Fruit fly (Drosophila melanogaster) whole organism, embryonic: ENCODE results near the gene Ror.
A peak's percentile ranks its signal among the peaks of the same experiment; 100 is the strongest.

Source experiments
- Abd-B ChIP-seq: fragments of 200-800 bp; sonication (Bioruptor generic); optimal IDR thresholded peaks from 2 replicates; lab custom pipeline; 2018; ENCODE audit warnings: missing biosample characterization, mild to moderate bottlenecking, missing genetic modification characterization, moderate library complexity
- Atf-2 ChIP-seq: fragments of 200-800 bp; sonication (Bioruptor generic); optimal IDR thresholded peaks from 2 replicates; lab custom pipeline; 2016; ENCODE audit warnings: missing biosample characterization, missing genetic modification characterization
- Awh ChIP-seq: fragments of 200-800 bp; sonication (Bioruptor generic); IDR thresholded peaks from 2 replicates; pipeline ENCODE4, ENCODE4 v1.3.6; 2022; ENCODE audit warnings: missing biosample characterization, missing genetic modification characterization
- B-H2 ChIP-seq: fragments of 200-800 bp; sonication (Bioruptor generic); optimal IDR thresholded peaks from 2 replicates; lab custom pipeline; 2018; ENCODE audit warnings: missing biosample characterization, mild to moderate bottlenecking, missing genetic modification characterization
- CG1024 ChIP-seq: fragments of 200-800 bp; sonication (Bioruptor generic); IDR thresholded peaks from 2 replicates; pipeline ENCODE4 v1.3.6; 2022; ENCODE audit warnings: missing biosample characterization, missing genetic modification characterization
- CG10321 ChIP-seq: fragments of 200-800 bp; sonication (Bioruptor generic); IDR thresholded peaks from 2 replicates; pipeline ENCODE4 v1.3.6; 2022; ENCODE audit warnings: missing biosample characterization, missing genetic modification characterization
- CG11456 ChIP-seq: fragments of 200-800 bp; sonication (Bioruptor generic); IDR thresholded peaks from 3 replicates; pipeline ENCODE4 v1.3.6; 2022; ENCODE audit warnings: missing biosample characterization, missing genetic modification characterization
- CG1233 ChIP-seq: fragments of 200-800 bp; sonication (Bioruptor generic); optimal IDR thresholded peaks from 4 replicates; lab custom pipeline; 2018; ENCODE audit warnings: missing biosample characterization, mild to moderate bottlenecking, missing genetic modification characterization
- CG13287 ChIP-seq: fragments of 200-800 bp; sonication (Bioruptor generic); IDR thresholded peaks from 2 replicates; pipeline ENCODE4 v1.3.6; 2022; ENCODE audit warnings: missing biosample characterization, missing genetic modification characterization; ENCODE audit not compliant: partially characterized antibody
- CG14050 ChIP-seq: fragments of 200-800 bp; sonication (Bioruptor generic); IDR thresholded peaks from 3 replicates; pipeline ENCODE4 v1.3.6; 2022; ENCODE audit warnings: missing biosample characterization, missing genetic modification characterization
- CG15073 ChIP-seq: fragments of 200-800 bp; sonication (Bioruptor generic); optimal IDR thresholded peaks from 2 replicates; lab custom pipeline; 2016; ENCODE audit warnings: missing biosample characterization, missing genetic modification characterization
- CG17328 ChIP-seq: fragments of 200-800 bp; sonication (Bioruptor generic); IDR thresholded peaks from 2 replicates; pipeline ENCODE4 v1.3.6; 2022; ENCODE audit warnings: missing biosample characterization, missing genetic modification characterization
- CG17359 ChIP-seq: fragments of 200-800 bp; sonication (Bioruptor generic); optimal IDR thresholded peaks from 3 replicates; lab custom pipeline; 2018; ENCODE audit warnings: missing biosample characterization, mild to moderate bottlenecking, missing genetic modification characterization, moderate library complexity
- CG17802 ChIP-seq: fragments of 200-800 bp; sonication (Bioruptor generic); optimal IDR thresholded peaks from 2 replicates; lab custom pipeline; 2018; ENCODE audit warnings: missing biosample characterization, mild to moderate bottlenecking, missing genetic modification characterization, moderate library complexity
- CG18011 ChIP-seq: fragments of 200-800 bp; sonication (Bioruptor generic); optimal IDR thresholded peaks from 2 replicates; lab custom pipeline; 2017; ENCODE audit warnings: missing biosample characterization, missing genetic modification characterization, mild to moderate bottlenecking, moderate library complexity, missing genotype
- CG18476 ChIP-seq: fragments of 200-800 bp; sonication (Bioruptor generic); optimal IDR thresholded peaks from 2 replicates; lab custom pipeline; 2016; ENCODE audit warnings: missing biosample characterization, mild to moderate bottlenecking, missing genetic modification characterization
- CG30431 ChIP-seq: fragments of 200-800 bp; sonication (Bioruptor generic); optimal IDR thresholded peaks from 2 replicates; lab custom pipeline; 2017; ENCODE audit warnings: missing biosample characterization, missing genetic modification characterization
- CG3407 ChIP-seq: fragments of 200-800 bp; sonication (Bioruptor generic); optimal IDR thresholded peaks from 2 replicates; lab custom pipeline; 2018; ENCODE audit warnings: missing biosample characterization, mild to moderate bottlenecking, missing genetic modification characterization
- CG42726 ChIP-seq: fragments of 200-800 bp; sonication (Bioruptor generic); IDR thresholded peaks from 2 replicates; pipeline ENCODE4 v1.3.6; 2022; ENCODE audit warnings: missing biosample characterization, missing genetic modification characterization; ENCODE audit not compliant: partially characterized antibody
- CG6791 ChIP-seq: fragments of 200-800 bp; sonication (Bioruptor generic); IDR thresholded peaks from 3 replicates; pipeline ENCODE4 v1.3.6; 2022; ENCODE audit warnings: missing biosample characterization, missing genetic modification characterization; ENCODE audit not compliant: partially characterized antibody
- CG7839 ChIP-seq: fragments of 200-800 bp; sonication (Bioruptor generic); optimal IDR thresholded peaks from 3 replicates; lab custom pipeline; 2018; ENCODE audit warnings: missing biosample characterization, mild to moderate bottlenecking, missing genetic modification characterization, moderate library complexity
- CG8388 ChIP-seq: fragments of 200-800 bp; sonication (Bioruptor generic); optimal IDR thresholded peaks from 2 replicates; lab custom pipeline; 2019; ENCODE audit warnings: missing biosample characterization, mild to moderate bottlenecking, missing genetic modification characterization, moderate library complexity
- CG8765 ChIP-seq: fragments of 200-800 bp; sonication (Bioruptor generic); IDR thresholded peaks from 2 replicates; pipeline ENCODE4 v1.3.6; 2022; ENCODE audit warnings: missing biosample characterization, missing genetic modification characterization
- CG9215 ChIP-seq: fragments of 200-800 bp; sonication (Bioruptor generic); IDR thresholded peaks from 2 replicates; pipeline ENCODE4 v1.3.6; 2022; ENCODE audit warnings: missing biosample characterization, missing genetic modification characterization
- Dek ChIP-seq: fragments of 200-800 bp; sonication (Bioruptor generic); optimal IDR thresholded peaks from 3 replicates; lab custom pipeline; 2019; ENCODE audit warnings: missing biosample characterization, mild to moderate bottlenecking, missing genetic modification characterization, moderate library complexity
- Dref ChIP-seq: fragments of 200-800 bp; sonication (Bioruptor generic); IDR thresholded peaks from 2 replicates; pipeline ENCODE4 v1.3.6; 2022; ENCODE audit warnings: missing biosample characterization, missing genetic modification characterization
- Drgx ChIP-seq: fragments of 200-800 bp; sonication (Bioruptor generic); IDR thresholded peaks from 2 replicates; pipeline ENCODE4 v1.3.6; 2022; ENCODE audit warnings: missing biosample characterization, missing genetic modification characterization
- Hr3 ChIP-seq: fragments of 200-800 bp; sonication (Bioruptor generic); optimal IDR thresholded peaks from 3 replicates; lab custom pipeline; 2016; ENCODE audit warnings: missing biosample characterization, missing genetic modification characterization
- Hr78 ChIP-seq, 2 experiments: fragments of 200-800 bp in 1 of 2; fragments of >200 bp in 1 of 2; sonication (Bioruptor generic) in 1 of 2; optimal IDR thresholded peaks; 2 replicates each; lab custom pipeline; 2017 to 2019; ENCODE audit warnings: missing biosample characterization in 2 of 2, missing genetic modification characterization in 2 of 2, mild to moderate bottlenecking in 1 of 2, moderate library complexity in 1 of 2
- Med ChIP-seq: fragments of 200-800 bp; sonication (Bioruptor generic); peaks from one replicate; lab custom pipeline; 2016; ENCODE audit warnings: missing biosample characterization, missing genetic modification characterization, mild to moderate bottlenecking, inconsistent platforms, moderate library complexity
- Oaz ChIP-seq: fragments of 200-800 bp; sonication (Bioruptor generic); IDR thresholded peaks from 2 replicates; pipeline ENCODE4 v1.3.6; 2022; ENCODE audit warnings: missing biosample characterization, missing genetic modification characterization
- Taf1 ChIP-seq: fragments of 200-800 bp; sonication (Bioruptor generic); IDR thresholded peaks from 2 replicates; pipeline ENCODE4 v1.3.6; 2022; ENCODE audit warnings: missing biosample characterization, missing genetic modification characterization
- YL-1 ChIP-seq: fragments of 200-800 bp; sonication (Bioruptor generic); optimal IDR thresholded peaks from 3 replicates; lab custom pipeline; 2017; ENCODE audit warnings: missing biosample characterization, mild to moderate bottlenecking, missing genetic modification characterization
- aop ChIP-seq: fragments of 200-800 bp; sonication (Bioruptor generic); IDR thresholded peaks from 2 replicates; pipeline ENCODE4 v1.3.6; 2022; ENCODE audit warnings: missing biosample characterization, missing genetic modification characterization
- bab2 ChIP-seq: fragments of 200-800 bp; sonication (Bioruptor generic); optimal IDR thresholded peaks from 2 replicates; lab custom pipeline; 2016; ENCODE audit warnings: missing biosample characterization, missing genetic modification characterization
- dimm ChIP-seq: fragments of 200-800 bp; sonication (Bioruptor generic); IDR thresholded peaks from 2 replicates; pipeline ENCODE4 v1.3.6; 2022; ENCODE audit warnings: missing biosample characterization, missing genetic modification characterization
- ewg ChIP-seq: fragments of 200-800 bp; sonication (Bioruptor generic); optimal IDR thresholded peaks from 3 replicates; lab custom pipeline; 2017; ENCODE audit warnings: mild to moderate bottlenecking, missing biosample characterization, missing genetic modification reagents, missing genetic modification characterization
- ham ChIP-seq: fragments of 200-800 bp; sonication (Bioruptor generic); IDR thresholded peaks from 2 replicates; pipeline ENCODE4 v1.3.6; 2022; ENCODE audit warnings: missing biosample characterization, missing genetic modification characterization
- lmd ChIP-seq: fragments of 200-800 bp; sonication (Bioruptor generic); IDR thresholded peaks from 2 replicates; pipeline ENCODE4 v1.3.6; 2022; ENCODE audit warnings: missing biosample characterization, missing genetic modification characterization
- luna ChIP-seq: fragments of 200-800 bp; sonication (Bioruptor generic); optimal IDR thresholded peaks from 2 replicates; lab custom pipeline; 2016; ENCODE audit warnings: missing biosample characterization, missing genetic modification characterization
- mirr ChIP-seq: fragments of 200-800 bp; sonication (Bioruptor generic); optimal IDR thresholded peaks from 3 replicates; lab custom pipeline; 2018; ENCODE audit warnings: missing biosample characterization, mild to moderate bottlenecking, missing genetic modification characterization
- pho ChIP-seq: fragments of 200-800 bp; sonication (Bioruptor generic); optimal IDR thresholded peaks from 2 replicates; lab custom pipeline; 2016; ENCODE audit warnings: missing biosample characterization, missing genetic modification characterization
- pnt ChIP-seq: fragments of 200-800 bp; sonication (Bioruptor generic); optimal IDR thresholded peaks from 3 replicates; lab custom pipeline; 2016; ENCODE audit warnings: missing biosample characterization, missing genetic modification characterization
- pros ChIP-seq: fragments of 200-800 bp; sonication (Bioruptor generic); optimal IDR thresholded peaks from 3 replicates; lab custom pipeline; 2019; ENCODE audit warnings: missing biosample characterization, mild to moderate bottlenecking, missing genetic modification characterization, moderate library complexity
- pum ChIP-seq: fragments of 200-800 bp; sonication (Bioruptor generic); optimal IDR thresholded peaks from 2 replicates; lab custom pipeline; 2016; ENCODE audit warnings: missing biosample characterization, missing genetic modification characterization
- ranshi ChIP-seq: fragments of 200-800 bp; sonication (Bioruptor generic); IDR thresholded peaks from 2 replicates; pipeline ENCODE4 v1.3.6; 2022; ENCODE audit warnings: missing biosample characterization, missing genetic modification characterization
- row ChIP-seq: fragments of 200-800 bp; sonication (Bioruptor generic); IDR thresholded peaks from 3 replicates; pipeline ENCODE4 v1.3.6; 2022; ENCODE audit warnings: missing biosample characterization, missing genetic modification characterization
- salm ChIP-seq: fragments of 200-800 bp; sonication (Bioruptor generic); optimal IDR thresholded peaks from 2 replicates; lab custom pipeline; 2018; ENCODE audit warnings: missing biosample characterization, mild to moderate bottlenecking, missing genetic modification characterization
- sna ChIP-seq: fragments of 200-800 bp; sonication (Bioruptor generic); IDR thresholded peaks from 2 replicates; pipeline ENCODE4 v1.3.6; 2022; ENCODE audit warnings: missing biosample characterization, missing genetic modification characterization; ENCODE audit not compliant: partially characterized antibody
- tup ChIP-seq: fragments of 200-800 bp; sonication (Bioruptor generic); optimal IDR thresholded peaks from 2 replicates; lab custom pipeline; 2016; ENCODE audit warnings: missing biosample characterization, mild to moderate bottlenecking, missing genetic modification characterization, moderate library complexity
- unc-4 ChIP-seq: fragments of 200-800 bp; sonication (Bioruptor generic); IDR thresholded peaks from 2 replicates; pipeline ENCODE4 v1.3.6; 2022; ENCODE audit warnings: missing biosample characterization, missing genetic modification characterization; ENCODE audit not compliant: partially characterized antibody
- zf30C ChIP-seq: fragments of 200-800 bp; sonication (Bioruptor generic); optimal IDR thresholded peaks from 3 replicates; lab custom pipeline; 2018; ENCODE audit warnings: missing biosample characterization, mild to moderate bottlenecking, missing genetic modification characterization

The Ror gene

dm6 chr2L:10230455-10230854 is 21.2 kb upstream of the Ror start (continued):
- no peak for TF ChIP-seq ham (GFP tag; lab: Robert Waterston, UW)
- TF ChIP-seq Dek (tag; lab: Kevin White, UChicago), result no peak
- peak; percentile 64 for TF ChIP-seq CG13287
- TF ChIP-seq Drgx (GFP tag; lab: Robert Waterston, UW), result no peak
- no peak for TF ChIP-seq bab2 (GFP tag; lab: Kevin White, UChicago)
- TF ChIP-seq Oaz (GFP tag; lab: Robert Waterston, UW), result no peak
- peak; percentile 36; the same call in 2 of the 3 replicates for TF ChIP-seq row (GFP tag; lab: Robert Waterston, UW)
- TF ChIP-seq CG17359 (tag; lab: Kevin White, UChicago), result no peak
- no peak for TF ChIP-seq CG3407 (GFP tag; lab: Kevin White, UChicago)
- TF ChIP-seq CG17328 (GFP tag; lab: Robert Waterston, UW), result no peak
- TF ChIP-seq aop, result no peak
- no peak for TF ChIP-seq pnt (GFP tag; lab: Kevin White, UChicago)
- TF ChIP-seq CG7839 (tag; lab: Kevin White, UChicago), result no peak
- no peak for TF ChIP-seq Taf1 (GFP tag; lab: Robert Waterston, UW)
- TF ChIP-seq CG1233 (GFP tag; lab: Kevin White, UChicago), result no peak
- TF ChIP-seq CG42726 (GFP tag; lab: Robert Waterston, UW), result no peak
- TF ChIP-seq Dref (GFP tag; lab: Robert Waterston, UW), result peak; percentile 55
- no peak for TF ChIP-seq dimm
- TF ChIP-seq CG18011 (GFP tag; lab: Kevin White, UChicago), result no peak
- no peak for TF ChIP-seq CG10321 (GFP tag; lab: Robert Waterston, UW)
- no peak for TF ChIP-seq ranshi (GFP tag; lab: Robert Waterston, UW)
- no peak for TF ChIP-seq pum (GFP tag; lab: Kevin White, UChicago)
- no peak for TF ChIP-seq CG17802 (tag; lab: Kevin White, UChicago)
- no peak for TF ChIP-seq Med (GFP tag; lab: Kevin White, UChicago)
- TF ChIP-seq luna (GFP tag; lab: Kevin White, UChicago), result no peak
- no peak for TF ChIP-seq CG9215
- TF ChIP-seq CG6791 (GFP tag; lab: Robert Waterston, UW), result peak; percentile 60; the same call in 2 of the 3 replicates
- no peak for TF ChIP-seq YL-1
- TF ChIP-seq CG15073 (GFP tag; lab: Kevin White, UChicago), result no peak
- no peak for TF ChIP-seq Hr78 (GFP tag; optimal IDR thresholded peaks at IDR 0.05; lab: Kevin White, UChicago)
- TF ChIP-seq Hr3, result no peak
- TF ChIP-seq B-H2 (GFP tag; lab: Kevin White, UChicago), result no peak
- TF ChIP-seq pho, result no peak
- no peak for TF ChIP-seq salm (tag; lab: Kevin White, UChicago)
- TF ChIP-seq zf30C (GFP tag; lab: Kevin White, UChicago), result no peak
- 0 out of 2 replicates have a peak, but pooled peaks have one; percentile 50 for TF ChIP-seq sna
- no peak for TF ChIP-seq CG8388
- no peak for TF ChIP-seq Abd-B (GFP tag; lab: Kevin White, UChicago)
- TF ChIP-seq ewg (GFP tag; lab: Kevin White, UChicago), result no peak
- TF ChIP-seq lmd (GFP tag; lab: Robert Waterston, UW), result no peak
- TF ChIP-seq mirr (GFP tag; lab: Kevin White, UChicago), result no peak
- TF ChIP-seq unc-4 (GFP tag; lab: Robert Waterston, UW), result peak; percentile 60; the same call in 1 of the 2 replicates
- TF ChIP-seq Atf-2 (GFP tag; lab: Kevin White, UChicago), result no peak
- no peak for TF ChIP-seq CG11456 (GFP tag; lab: Robert Waterston, UW)
- no peak for TF ChIP-seq Awh (GFP tag; lab: Robert Waterston, UW)
- no peak for TF ChIP-seq CG18476 (GFP tag; lab: Kevin White, UChicago)
- TF ChIP-seq tup, result no peak
- TF ChIP-seq CG30431 (GFP tag; lab: Kevin White, UChicago), result no peak
- no peak for TF ChIP-seq CG14050 (GFP tag; lab: Robert Waterston, UW)
- no peak for TF ChIP-seq pros (GFP tag; lab: Kevin White, UChicago)
- TF ChIP-seq CG8765 (GFP tag; lab: Robert Waterston, UW), result no peak
- TF ChIP-seq CG1024 (GFP tag; lab: Robert Waterston, UW), result no peak
